Worm (Caenorhabditis elegans) whole organism, young adult: ENCODE measurements around the gene C35B8.3.

ENCODE experiments used
- F10E7.11 ChIP-seq: sonication (generic microtip); optimal IDR thresholded peaks from 2 replicates; lab custom pipeline; 2017; ENCODE audit warnings: mild to moderate bottlenecking, missing genetic modification characterization, moderate library complexity, missing compliant biosample characterization
- F49E8.2 ChIP-seq: sonication (generic microtip); optimal IDR thresholded peaks from 3 replicates; lab custom pipeline; 2017; ENCODE audit warnings: missing genetic modification characterization, mild to moderate bottlenecking, missing compliant biosample characterization, antibody characterized with exemption, moderate library complexity; ENCODE audit not compliant: insufficient read depth
- T26A5.8 ChIP-seq: sonication (generic microtip); optimal IDR thresholded peaks from 2 replicates; lab custom pipeline; 2016; ENCODE audit warnings: missing genetic modification characterization, missing compliant biosample characterization
- ama-1 ChIP-seq, 3 experiments: fragments of 150-350 bp in 1 of 3; sonication (generic microtip) in 2 of 3; optimal IDR thresholded peaks; 2 replicates each; lab custom pipeline; 2014 to 2018; ENCODE audit warnings: missing biosample characterization in 2 of 3, missing genetic modification characterization in 2 of 3, missing genetic modification reagents in 2 of 3
- athp-1 ChIP-seq: sonication (generic microtip); optimal IDR thresholded peaks from 2 replicates; lab custom pipeline; 2017; ENCODE audit warnings: mild to moderate bottlenecking, missing genetic modification characterization, missing compliant biosample characterization
- ceh-40 ChIP-seq: fragments of 200-800 bp; sonication (Bioruptor generic); IDR thresholded peaks from 2 replicates; pipeline ENCODE4 v1.3.6; 2022; ENCODE audit warnings: missing genetic modification characterization, missing compliant biosample characterization
- egl-44 ChIP-seq: fragments of 200-800 bp; sonication (Bioruptor generic); IDR thresholded peaks from 2 replicates; pipeline ENCODE4 v1.3.6; 2022; ENCODE audit warnings: missing genetic modification reagents, missing genetic modification characterization, missing compliant biosample characterization
- mes-4 ChIP-seq: sonication (generic microtip); optimal IDR thresholded peaks from 2 replicates; lab custom pipeline; 2016; ENCODE audit warnings: missing genotype, missing genetic modification characterization, missing compliant biosample characterization
- mxl-1 ChIP-seq: sonication (generic microtip); optimal IDR thresholded peaks from 2 replicates; lab custom pipeline; 2016; ENCODE audit warnings: missing genetic modification characterization, missing compliant biosample characterization
- nfya-2 ChIP-seq: fragments of 200-800 bp; sonication (Bioruptor generic); IDR thresholded peaks from 2 replicates; pipeline ENCODE4 v1.3.6; 2022; ENCODE audit warnings: missing genetic modification reagents, missing genetic modification characterization, missing compliant biosample characterization
- nfyb-1 ChIP-seq: fragments of 200-800 bp; sonication (Bioruptor generic); IDR thresholded peaks from 2 replicates; pipeline ENCODE4 v1.3.6; 2022; ENCODE audit warnings: missing genetic modification reagents, missing genetic modification characterization, missing compliant biosample characterization
- nhr-179 ChIP-seq: sonication (generic microtip); optimal IDR thresholded peaks from 2 replicates; lab custom pipeline; 2016; ENCODE audit warnings: mild to moderate bottlenecking, missing genetic modification characterization, missing compliant biosample characterization
- unc-62 ChIP-seq: fragments of 150-350 bp; optimal IDR thresholded peaks from 2 replicates; lab custom pipeline; 2014; ENCODE audit warnings: missing biosample characterization, missing genetic modification reagents, missing genetic modification characterization

DNA sequence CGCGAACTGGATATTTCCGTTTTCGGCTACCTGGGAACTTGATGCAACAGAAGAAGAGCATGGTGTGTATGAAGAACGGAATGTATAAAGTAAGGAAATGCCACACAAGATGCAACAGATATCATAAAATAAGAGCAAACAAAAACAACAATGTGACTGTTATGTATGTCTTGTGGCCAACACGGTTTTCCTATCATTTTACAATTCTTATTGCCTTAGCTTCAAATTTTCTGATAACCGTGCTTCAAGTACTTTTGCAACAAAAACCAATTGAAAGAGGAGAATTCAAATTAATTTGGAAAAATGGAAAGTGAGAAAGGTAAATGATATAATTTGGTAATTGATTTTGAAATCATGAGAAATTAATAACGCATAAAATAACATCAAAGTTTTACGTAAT lies 17.8 kb downstream of the C35B8.3 start:
- TF ChIP-seq mxl-1 (tag; lab: Kevin White, UChicago) (no peak), nhr-179 (tag; lab: Kevin White, UChicago) (no peak), ama-1 (optimal IDR thresholded peaks at IDR 0.05; lab: Kevin White, UChicago) (no peak), ama-1 (GFP tag; optimal IDR thresholded peaks at IDR 0.05; lab: Kevin White, UChicago) (no peak), ceh-40 (no peak), nfyb-1 (GFP tag; lab: Robert Waterston, UW) (no peak), unc-62 (GFP tag; lab: Kevin White, UChicago) (no peak), athp-1 (tag; lab: Kevin White, UChicago) (no peak), F10E7.11 (tag; lab: Kevin White, UChicago) (no peak), nfya-2 (GFP tag; lab: Robert Waterston, UW) (no peak), T26A5.8 (tag; lab: Kevin White, UChicago) (no peak), egl-44 (GFP tag; lab: Robert Waterston, UW) (no peak), F49E8.2 (no peak), mes-4 (tag; lab: Kevin White, UChicago) (no peak)
